Worm (Caenorhabditis elegans) whole organism, dauer: Measurements from ENCODE around the gene sdz-10.

Experiments used
- unc-62 ChIP-seq: sonication (generic microtip); optimal IDR thresholded peaks from 2 replicates; lab custom pipeline; 2017; ENCODE audit warnings: missing biosample characterization, missing genetic modification reagents, missing genetic modification characterization

Gene sdz-10

ce11 chrII:2754595-2754994, 17.5 kb downstream of the sdz-10 start:
- TF ChIP-seq unc-62 (GFP tag; lab: Kevin White, UChicago): no peak

- no peak for TF ChIP-seq unc-62 (GFP tag; lab: Kevin White, UChicago)
Observed at ce11 chrII:2752999-2753398, 19.1 kb downstream of the sdz-10 start, which contains the start of gene F29A7.3. Gene F29A7.3 (plus strand): TSS chrII:2753299.

DNA sequence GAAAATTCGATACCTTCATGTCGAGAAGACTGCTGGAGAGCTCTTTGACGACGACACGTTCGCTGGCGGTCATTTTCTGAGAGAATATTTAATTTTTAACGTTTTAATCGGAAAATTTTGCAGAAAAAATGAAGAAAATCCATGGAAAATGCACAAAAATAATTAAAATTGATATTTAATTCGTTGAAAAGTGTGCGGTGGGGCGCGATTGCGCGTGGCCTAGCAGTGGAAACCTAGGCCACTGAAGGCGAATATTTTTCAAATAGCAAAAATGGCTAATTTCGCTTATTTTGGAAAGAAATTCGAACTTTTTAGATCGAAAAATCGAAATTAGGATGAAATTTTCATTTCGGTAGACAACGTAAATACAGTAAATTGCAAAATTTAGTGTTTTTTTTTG, 19.5 kb downstream of the sdz-10 start, which contains the start of gene F29A7.6:
F29A7.6 (minus strand) TSS at position 76 of the 400 bp plus-strand sequence.
- no peak for TF ChIP-seq unc-62 (GFP tag; lab: Kevin White, UChicago)

- TF ChIP-seq unc-62 (GFP tag; lab: Kevin White, UChicago): no peak
Observed at ce11 chrII:2751278-2751677, 20.8 kb downstream of the sdz-10 start.

- TF ChIP-seq unc-62 (GFP tag; lab: Kevin White, UChicago): no peak
Observed at ce11 chrII:2749595-2750048, 22.4 kb downstream of the sdz-10 start, which contains the start of gene F29A7.4. Gene F29A7.4 (plus strand): TSS chrII:2749998.

DNA sequence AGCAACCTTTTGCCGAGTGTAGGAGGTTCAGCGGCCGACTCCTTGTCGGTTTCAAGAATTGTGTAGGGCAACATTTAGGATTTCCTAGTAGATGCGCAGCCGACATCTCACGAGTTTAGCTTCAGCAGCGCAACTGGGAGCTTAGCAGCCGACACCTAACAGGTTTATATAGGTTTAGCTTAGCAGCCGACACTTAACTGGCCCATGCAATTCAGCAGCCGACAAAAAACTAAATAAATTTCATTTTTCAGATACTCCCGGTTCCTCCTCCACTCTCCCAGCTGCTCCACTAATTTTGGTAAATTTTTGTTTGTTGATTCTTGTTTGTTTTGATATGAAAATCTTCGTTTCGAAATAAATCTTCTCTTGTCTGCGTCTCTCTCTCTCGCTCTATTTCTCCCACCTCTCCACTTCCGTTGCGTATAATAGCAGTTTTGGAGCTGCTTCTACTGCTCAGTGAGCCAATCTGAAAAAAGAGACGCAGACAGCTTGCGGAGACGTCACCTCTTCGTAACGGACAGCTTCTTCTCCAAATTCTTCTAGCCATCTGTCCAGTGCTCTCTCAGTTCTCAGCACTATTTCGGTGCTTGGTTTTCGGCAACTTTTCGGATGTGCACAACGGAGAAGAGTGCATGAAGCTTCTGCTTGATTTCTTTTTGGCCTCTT, 24.0 kb downstream of the sdz-10 start:
- TF ChIP-seq unc-62 (GFP tag; lab: Kevin White, UChicago): no peak

DNA sequence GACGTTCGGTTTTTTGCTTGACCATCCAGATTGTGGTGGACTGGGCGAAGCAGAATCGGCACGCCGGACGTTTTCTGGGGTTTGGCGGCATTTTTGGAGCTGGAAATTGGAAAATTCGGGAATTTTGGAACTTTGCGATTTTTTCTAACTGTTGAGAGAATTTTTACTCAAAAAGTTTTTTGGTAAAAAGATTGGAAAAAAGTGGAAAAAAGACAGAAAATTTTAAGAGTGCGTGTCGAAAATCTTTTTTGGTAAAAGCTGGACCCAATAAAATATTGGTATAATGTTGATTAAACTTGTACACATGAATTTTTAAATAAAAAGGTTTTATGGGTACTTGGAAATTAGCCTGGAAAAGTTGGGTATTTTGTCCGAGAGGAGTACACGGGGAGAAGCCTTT, 29.8 kb downstream of the sdz-10 start, which contains the start of gene T05A8.7:
T05A8.7 (minus strand) TSS at position 101 of the 400 bp plus-strand sequence.
- no peak for TF ChIP-seq unc-62 (GFP tag; lab: Kevin White, UChicago)

DNA sequence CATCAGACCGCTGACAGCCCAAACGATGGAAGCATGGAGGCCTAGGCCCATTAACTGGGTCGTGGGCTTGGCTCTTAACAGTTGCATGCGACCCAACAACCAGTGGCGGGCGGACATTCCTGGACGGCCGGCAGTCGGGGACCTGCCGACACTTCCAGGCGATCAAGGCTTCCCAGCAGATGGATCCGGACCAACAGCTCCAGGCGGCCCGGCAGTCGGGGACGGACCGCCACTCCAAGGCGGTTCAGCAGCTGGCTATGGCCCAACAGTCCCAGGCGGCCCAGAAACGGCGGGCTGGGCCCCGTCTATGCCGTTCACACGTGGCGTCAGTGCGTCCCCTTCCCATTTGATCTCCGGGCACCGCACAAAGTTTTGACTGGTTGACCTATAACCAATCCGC, 30.7 kb downstream of the sdz-10 start:
- TF ChIP-seq unc-62 (GFP tag; lab: Kevin White, UChicago): no peak

DNA sequence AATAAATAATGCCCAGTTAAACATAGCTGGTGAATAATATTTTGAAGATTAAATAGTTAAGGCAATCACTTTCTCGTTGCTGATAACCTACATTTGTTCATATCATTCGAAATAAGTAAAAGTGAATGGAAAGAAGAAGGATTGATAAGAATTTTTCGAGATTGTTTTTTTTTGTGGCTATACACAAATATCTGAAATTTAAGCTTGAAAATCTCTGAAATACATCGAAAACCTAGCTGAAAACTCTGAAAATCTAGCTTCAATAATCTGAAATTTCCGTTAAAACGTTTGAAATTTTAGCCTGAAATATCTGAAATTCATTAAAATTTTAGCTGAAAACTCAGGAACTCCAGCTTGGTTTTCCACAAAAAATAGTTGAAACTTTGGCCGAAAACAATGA, 32.4 kb downstream of the sdz-10 start, which contains the start of gene T05A8.6:
T05A8.6 (minus strand) TSS at position 101 of the 400 bp plus-strand sequence.
- TF ChIP-seq unc-62 (GFP tag; lab: Kevin White, UChicago): no peak

- TF ChIP-seq unc-62 (GFP tag; lab: Kevin White, UChicago): no peak
Observed at ce11 chrII:2736938-2737337, 35.1 kb downstream of the sdz-10 start.

- no peak for TF ChIP-seq unc-62 (GFP tag; lab: Kevin White, UChicago)
Observed at ce11 chrII:2736156-2736728, 35.8 kb downstream of the sdz-10 start, which contains the start of gene T05A8.8. Gene T05A8.8 (plus strand): TSS chrII:2736678.

DNA sequence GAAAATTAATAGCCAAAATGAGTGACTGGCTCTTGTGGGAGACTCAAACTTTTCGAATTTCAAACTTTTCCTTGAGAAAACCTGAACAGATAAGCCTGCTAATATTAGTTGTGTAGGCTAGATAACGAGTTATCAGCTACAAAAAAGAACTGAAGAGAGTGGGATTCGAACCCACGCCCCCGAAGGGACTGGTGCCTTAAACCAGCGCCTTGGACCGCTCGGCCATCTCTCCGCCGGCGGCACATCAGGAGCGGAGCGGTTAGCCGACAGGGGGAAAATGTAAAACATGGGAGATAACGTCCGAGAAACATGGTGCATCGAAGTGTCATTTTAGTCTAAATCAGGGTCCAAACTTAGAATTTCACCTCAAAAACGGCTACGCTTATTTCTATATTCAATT, 36.4 kb downstream of the sdz-10 start:
- no peak for TF ChIP-seq unc-62 (GFP tag; lab: Kevin White, UChicago)

DNA sequence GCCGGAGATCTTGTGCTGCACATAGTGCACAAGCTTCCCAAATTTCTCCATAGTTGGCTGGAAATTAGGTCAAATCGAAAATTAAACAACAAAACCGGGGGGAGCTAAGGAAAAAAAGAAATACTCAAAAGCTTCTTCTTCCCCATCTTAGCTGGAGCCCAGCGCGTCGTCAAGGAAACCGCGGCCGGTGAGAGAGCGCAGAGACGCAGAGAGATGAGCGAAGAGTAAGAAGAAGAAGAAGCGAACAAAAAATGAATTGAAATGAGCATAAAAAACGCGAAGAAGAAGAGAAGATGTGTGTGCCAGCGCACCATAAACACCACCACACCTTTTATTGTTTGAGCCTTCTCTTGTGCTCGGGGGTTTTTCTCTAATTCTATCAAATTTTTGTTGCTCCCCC, 36.9 kb downstream of the sdz-10 start, which contains the start of gene wdr-31:
wdr-31 (minus strand) TSS at position 101 of the 400 bp plus-strand sequence.
- no peak for TF ChIP-seq unc-62 (GFP tag; lab: Kevin White, UChicago)

DNA sequence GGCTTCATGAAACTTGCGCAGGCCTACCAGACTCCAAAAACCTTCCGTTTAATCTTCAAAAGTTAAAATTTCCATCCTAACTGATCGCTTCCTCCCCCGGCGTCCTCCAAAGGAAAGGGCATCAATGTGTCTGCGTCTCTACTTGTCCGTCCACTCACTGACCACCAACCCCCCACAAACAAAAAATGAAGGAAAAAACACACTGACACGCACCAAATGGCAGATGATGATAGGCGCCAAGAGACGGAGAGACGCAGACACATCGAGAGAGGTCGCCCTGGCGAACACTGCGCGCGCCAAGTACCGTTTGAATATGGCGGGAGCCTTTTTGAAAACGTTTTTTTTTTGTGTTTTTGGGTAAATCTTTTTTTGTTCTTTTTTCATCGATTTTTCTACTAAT, 37.3 kb downstream of the sdz-10 start:
- TF ChIP-seq unc-62 (GFP tag; lab: Kevin White, UChicago): no peak

- no peak for TF ChIP-seq unc-62 (GFP tag; lab: Kevin White, UChicago)
Observed at ce11 chrII:2734266-2734665, 37.8 kb downstream of the sdz-10 start.

DNA sequence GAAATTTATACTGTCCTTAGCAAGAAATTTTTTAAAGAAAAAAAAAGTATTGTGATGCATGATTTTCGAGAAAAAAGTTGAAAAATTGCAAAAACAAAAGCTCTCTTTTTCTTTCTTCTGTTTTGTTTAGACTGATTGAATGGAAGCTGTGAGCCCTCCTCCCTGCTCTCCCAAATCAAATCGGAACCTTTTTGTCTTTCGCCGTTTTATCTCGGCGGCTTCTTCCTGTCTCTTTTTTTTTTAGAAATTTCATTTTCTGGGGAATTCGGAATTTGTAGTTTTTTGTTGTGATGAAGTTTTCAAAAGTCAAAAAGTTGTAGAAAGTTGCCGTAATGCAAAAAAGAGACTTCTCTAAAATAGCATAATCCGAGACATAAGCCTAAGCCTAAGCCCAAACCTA, 41.4 kb downstream of the sdz-10 start:
- TF ChIP-seq unc-62 (GFP tag; lab: Kevin White, UChicago): no peak
